Worm (Caenorhabditis elegans) whole organism, early embryonic: ENCODE measurements around the gene F13C5.1.

Source experiments
- ceh-13 ChIP-seq: fragments of 200-800 bp; sonication (Bioruptor generic); optimal IDR thresholded peaks from 2 replicates; lab custom pipeline; 2018; ENCODE audit warnings: mild to moderate bottlenecking, missing genetic modification characterization, missing compliant biosample characterization
- ets-7 ChIP-seq: sonication (generic microtip); optimal IDR thresholded peaks from 2 replicates; lab custom pipeline; 2016; ENCODE audit warnings: missing genotype, missing genetic modification characterization, missing compliant biosample characterization
- flt-1 ChIP-seq: fragments of 200-800 bp; sonication (Bioruptor generic); IDR thresholded peaks from 2 replicates; pipeline ENCODE4 v1.3.6; 2022; ENCODE audit warnings: missing genetic modification characterization, missing compliant biosample characterization
- scrt-1 ChIP-seq: fragments of 200-800 bp; sonication (Bioruptor generic); IDR thresholded peaks from 2 replicates; pipeline ENCODE4 v1.3.6; 2022; ENCODE audit warnings: missing genetic modification characterization, missing compliant biosample characterization
- sea-1 ChIP-seq: fragments of 200-800 bp; sonication (Bioruptor generic); conservative IDR thresholded peaks from 2 replicates; pipeline ENCODE4 v1.3.6; 2022; ENCODE audit warnings: missing genetic modification characterization, missing compliant biosample characterization

- TF ChIP-seq sea-1 (GFP tag; lab: Robert Waterston, UW) (no peak), scrt-1 (GFP tag; lab: Robert Waterston, UW) (no peak), flt-1 (GFP tag; lab: Robert Waterston, UW) (no peak), ets-7 (no peak), ceh-13 (GFP tag; lab: Kevin White, UChicago) (no peak)
These were observed 44.5 kb downstream of the F13C5.1 start for ce11 chrX:646493-646892.
